Worm (Caenorhabditis elegans) whole organism, late embryonic: ENCODE results near the gene sgcb-1.

Experiments
- C08G9.2 ChIP-seq: sonication (generic microtip); optimal IDR thresholded peaks from 2 replicates; lab custom pipeline; 2016; ENCODE audit warnings: mild to moderate bottlenecking, missing genetic modification characterization, moderate library complexity, missing compliant biosample characterization
- C38D4.7 ChIP-seq: fragments of 200-800 bp; sonication (Bioruptor generic); optimal IDR thresholded peaks from 2 replicates; lab custom pipeline; 2018; ENCODE audit warnings: mild to moderate bottlenecking, missing genetic modification characterization, moderate library complexity, missing compliant biosample characterization
- F13H6.1 ChIP-seq: sonication (generic microtip); optimal IDR thresholded peaks from 2 replicates; lab custom pipeline; 2016; ENCODE audit warnings: missing genetic modification characterization, missing compliant biosample characterization
- K02D7.2 ChIP-seq: sonication (generic microtip); optimal IDR thresholded peaks from 2 replicates; lab custom pipeline; 2017; ENCODE audit warnings: mild to moderate bottlenecking, missing genetic modification characterization, missing compliant biosample characterization
- T23F11.4 ChIP-seq: fragments of 200-800 bp; sonication (Bioruptor generic); optimal IDR thresholded peaks from 2 replicates; lab custom pipeline; 2018; ENCODE audit warnings: mild to moderate bottlenecking, missing genetic modification characterization, missing compliant biosample characterization
- ceh-18 ChIP-seq: sonication (generic microtip); optimal IDR thresholded peaks from 2 replicates; lab custom pipeline; 2016; ENCODE audit warnings: missing genetic modification characterization, missing compliant biosample characterization
- ceh-22 ChIP-seq: sonication (generic microtip); optimal IDR thresholded peaks from 2 replicates; lab custom pipeline; 2017; ENCODE audit warnings: missing biosample characterization, missing genetic modification characterization
- ceh-6 ChIP-seq: fragments of 200-800 bp; sonication (Bioruptor generic); optimal IDR thresholded peaks from 2 replicates; lab custom pipeline; 2018; ENCODE audit warnings: mild to moderate bottlenecking, missing genetic modification characterization, missing compliant biosample characterization
- elt-4 ChIP-seq: sonication (generic microtip); optimal IDR thresholded peaks from 2 replicates; lab custom pipeline; 2016; ENCODE audit warnings: missing genetic modification characterization, missing compliant biosample characterization
- fax-1 ChIP-seq: sonication (generic microtip); optimal IDR thresholded peaks from 2 replicates; lab custom pipeline; 2016; ENCODE audit warnings: missing genotype, missing genetic modification characterization, missing compliant biosample characterization
- fkh-10 ChIP-seq: fragments of 150-350 bp; optimal IDR thresholded peaks from 2 replicates; lab custom pipeline; 2014; ENCODE audit warnings: missing biosample characterization, missing genetic modification reagents, missing genetic modification characterization
- gmeb-2 ChIP-seq: sonication (generic microtip); optimal IDR thresholded peaks from 2 replicates; lab custom pipeline; 2016; ENCODE audit warnings: missing genetic modification characterization, inconsistent platforms, missing compliant biosample characterization
- hlh-30 ChIP-seq: sonication (generic microtip); optimal IDR thresholded peaks from 2 replicates; lab custom pipeline; 2017; ENCODE audit warnings: antibody characterized with exemption, missing genetic modification characterization, missing compliant biosample characterization; ENCODE audit not compliant: insufficient read depth
- hlh-6 ChIP-seq: sonication (generic microtip); optimal IDR thresholded peaks from 2 replicates; lab custom pipeline; 2016; ENCODE audit warnings: missing genotype, missing genetic modification characterization, missing compliant biosample characterization
- lim-6 ChIP-seq: sonication (generic microtip); optimal IDR thresholded peaks from 2 replicates; lab custom pipeline; 2016; ENCODE audit warnings: missing genetic modification characterization, missing compliant biosample characterization
- lin-11 ChIP-seq: fragments of 200-800 bp; sonication (Bioruptor generic); optimal IDR thresholded peaks from 2 replicates; lab custom pipeline; 2018; ENCODE audit warnings: mild to moderate bottlenecking, missing genetic modification characterization, missing compliant biosample characterization
- pax-1 ChIP-seq: fragments of 150-350 bp; optimal IDR thresholded peaks from 2 replicates; lab custom pipeline; 2014; ENCODE audit warnings: missing biosample characterization, missing genetic modification characterization
- pha-2 ChIP-seq: sonication (generic microtip); optimal IDR thresholded peaks from 2 replicates; lab custom pipeline; 2017; ENCODE audit warnings: mild to moderate bottlenecking, missing genetic modification characterization, missing compliant biosample characterization
- pha-4 ChIP-seq: fragments of 150-350 bp; optimal IDR thresholded peaks from 2 replicates; lab custom pipeline; 2018; ENCODE audit warnings: missing biosample characterization, missing genetic modification reagents, missing genetic modification characterization
- rnt-1 ChIP-seq: sonication (generic microtip); optimal IDR thresholded peaks from 2 replicates; lab custom pipeline; 2016; ENCODE audit warnings: missing genetic modification characterization, missing compliant biosample characterization
- sox-2 ChIP-seq: fragments of 200-800 bp; sonication (Bioruptor generic); IDR thresholded peaks from 2 replicates; pipeline ENCODE4 v1.3.6; 2022; ENCODE audit warnings: missing genetic modification reagents, missing genetic modification characterization, missing compliant biosample characterization
- sox-4 ChIP-seq: sonication (generic microtip); optimal IDR thresholded peaks from 2 replicates; lab custom pipeline; 2017; ENCODE audit warnings: mild to moderate bottlenecking, missing genetic modification characterization, inconsistent platforms, missing compliant biosample characterization
- syd-9 ChIP-seq: sonication (generic microtip); optimal IDR thresholded peaks from 2 replicates; lab custom pipeline; 2016; ENCODE audit warnings: mild to moderate bottlenecking, missing genetic modification characterization, moderate library complexity, missing compliant biosample characterization
- tbx-2 ChIP-seq: sonication (generic microtip); optimal IDR thresholded peaks from 2 replicates; lab custom pipeline; 2016; ENCODE audit warnings: missing genetic modification characterization, missing compliant biosample characterization
- ttx-3 ChIP-seq: sonication (generic microtip); optimal IDR thresholded peaks from 2 replicates; lab custom pipeline; 2016; ENCODE audit warnings: missing genetic modification reagents, missing genetic modification characterization, missing compliant biosample characterization
- unc-55 ChIP-seq: sonication (generic microtip); optimal IDR thresholded peaks from 2 replicates; lab custom pipeline; 2017; ENCODE audit warnings: missing biosample characterization, missing genetic modification reagents, missing genetic modification characterization
- unc-86 ChIP-seq: sonication (generic microtip); optimal IDR thresholded peaks from 2 replicates; lab custom pipeline; 2016; ENCODE audit warnings: missing genetic modification characterization, missing compliant biosample characterization
- ztf-16 ChIP-seq: sonication (generic microtip); optimal IDR thresholded peaks from 2 replicates; lab custom pipeline; 2017; ENCODE audit warnings: missing genetic modification characterization, missing compliant biosample characterization

sgcb-1 gene

ce11 chrII:290282-290681 is 35.8 kb upstream of the sgcb-1 start, which contains the start of gene djr-1.1:
Gene djr-1.1, plus strand, starts transcription at chrII:290582.
- no peak for TF ChIP-seq pha-2 (tag; lab: Kevin White, UChicago)
- TF ChIP-seq fkh-10, result no peak

ce11 chrII:294606-295005 is 31.5 kb upstream of the sgcb-1 start, which contains the start of gene B0432.11:
Gene B0432.11, minus strand, starts transcription at chrII:294706.
- TF ChIP-seq pha-2 (tag; lab: Kevin White, UChicago), result no peak
- TF ChIP-seq ttx-3 (tag; lab: Kevin White, UChicago), result no peak
- TF ChIP-seq ztf-16, result no peak
- no peak for TF ChIP-seq hlh-6
- no peak for TF ChIP-seq sox-4 (tag; lab: Kevin White, UChicago)
- no peak for TF ChIP-seq T23F11.4 (GFP tag; lab: Kevin White, UChicago)
- TF ChIP-seq pax-1 (tag; lab: Kevin White, UChicago), result no peak
- TF ChIP-seq, all 69 proteins: peak for 0

- TF ChIP-seq hlh-30 (tag; lab: Kevin White, UChicago) (no peak), syd-9 (tag; lab: Kevin White, UChicago) (no peak)
Measured at ce11 chrII:296911-297440, 29.1 kb upstream of the sgcb-1 start, which contains the start of the genes clec-117 and B0432.1. Gene clec-117, minus strand, starts transcription at chrII:297011. Gene B0432.1, plus strand, starts transcription at chrII:297390.

ce11 chrII:299684-300083 is 26.4 kb upstream of the sgcb-1 start, which contains the start of gene K01A2.6:
Gene K01A2.6, plus strand, starts transcription at chrII:299984.
- TF ChIP-seq sox-2 (GFP tag; lab: Robert Waterston, UW) (no peak), ceh-22 (tag; lab: Kevin White, UChicago) (no peak), ceh-6 (no peak), F13H6.1 (no peak), tbx-2 (tag; lab: Kevin White, UChicago) (no peak)

ce11 chrII:300977-301772 is 24.9 kb upstream of the sgcb-1 start, which contains the start of gene K01A2.5:
Gene K01A2.5, plus strand, starts transcription at chrII:301273.
- TF ChIP-seq hlh-30 (tag; lab: Kevin White, UChicago) (peak; percentile 34), rnt-1 (tag; lab: Kevin White, UChicago) (peak; percentile 55), F13H6.1 (no peak)

- TF ChIP-seq C08G9.2 (peak; percentile 24), ceh-18 (tag; lab: Kevin White, UChicago) (no peak), elt-4 (peak; percentile 57), C38D4.7 (GFP tag; lab: Kevin White, UChicago) (peak; percentile 15)
- TF ChIP-seq, all 69 proteins: peak for 3
Measured at ce11 chrII:303927-304711, 22.0 kb upstream of the sgcb-1 start.

- TF ChIP-seq ceh-22 (tag; lab: Kevin White, UChicago) (no peak), unc-55 (GFP tag; lab: Kevin White, UChicago) (no peak), pax-1 (tag; lab: Kevin White, UChicago) (no peak), fax-1 (tag; lab: Kevin White, UChicago) (no peak), pha-4 (tag; lab: Kevin White, UChicago) (no peak), lin-11 (tag; lab: Kevin White, UChicago) (no peak), K02D7.2 (tag; lab: Kevin White, UChicago) (no peak), C08G9.2 (no peak), hlh-6 (no peak), gmeb-2 (tag; lab: Kevin White, UChicago) (no peak), fkh-10 (no peak), lim-6 (no peak), unc-86 (no peak)
Measured at ce11 chrII:305645-306044, 20.5 kb upstream of the sgcb-1 start, which contains the start of gene col-69. Gene col-69, minus strand, starts transcription at chrII:305745.
